Worm (Caenorhabditis elegans): ENCODE results near the gene srsx-8.

DNA sequence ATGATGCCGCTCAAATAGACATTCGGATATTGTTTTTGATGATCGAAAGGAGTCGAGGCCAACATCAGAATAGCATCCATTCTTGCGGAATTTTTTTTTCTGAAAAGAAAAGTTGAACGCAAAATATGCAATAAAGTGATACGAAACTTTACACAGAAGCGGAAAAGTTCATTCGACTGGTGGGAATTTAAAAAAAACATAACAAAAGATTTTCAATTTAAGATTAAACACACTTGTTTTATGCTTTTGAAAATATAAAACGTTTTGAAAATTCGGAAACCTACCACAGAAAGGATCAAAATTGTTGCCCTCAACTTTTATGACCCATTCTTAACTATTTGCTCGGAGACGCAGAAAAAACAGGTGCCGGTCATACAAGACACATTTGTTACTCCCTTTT lies 15.9 kb downstream of the srsx-8 start, which contains the start of gene K02H11.9:
- TF ChIP-seq unc-62 (GFP tag; optimal IDR thresholded peaks at IDR 0.05 in 1 of 2) (no peak), unc-62 (tag; optimal IDR thresholded peaks at IDR 0.05) (no peak), zag-1 (tag; optimal IDR thresholded peaks at IDR 0.05) (no peak), lin-13 (GFP tag; optimal IDR thresholded peaks at IDR 0.05) (no peak), lsy-2 (tag; optimal IDR thresholded peaks at IDR 0.05) (no peak), ceh-82 (tag; optimal IDR thresholded peaks at IDR 0.05) (no peak), daf-12 (tag; optimal IDR thresholded peaks at IDR 0.05) (no peak), saeg-2 (GFP tag; IDR thresholded peaks at IDR 0.05) (no peak), lin-39 (tag; optimal IDR thresholded peaks at IDR 0.05) (no peak)
